Fruit fly (Drosophila melanogaster): Measurements from ENCODE around the gene CG33777.

dm6 chr3L:4516378-4516777 is 38.7 kb downstream of the CG33777 start:
- no peak for TF ChIP-seq CG8478 (optimal IDR thresholded peaks at IDR 0.05)
- no peak for TF ChIP-seq CTCF (optimal IDR thresholded peaks at IDR 0.05)

Measured in S2 (cell line).